Fruit fly (Drosophila melanogaster) whole organism, embryonic: Measurements from ENCODE around the gene CG31883.
A peak's percentile ranks its signal among the peaks of the same experiment; 100 is the strongest.

Experiments
- Awh ChIP-seq: fragments of 200-800 bp; sonication (Bioruptor generic); IDR thresholded peaks from 2 replicates; pipeline ENCODE4, ENCODE4 v1.3.6; 2022; ENCODE audit warnings: missing biosample characterization, missing genetic modification characterization
- CG10147 ChIP-seq: fragments of 200-800 bp; sonication (Bioruptor generic); optimal IDR thresholded peaks from 2 replicates; lab custom pipeline; 2019; ENCODE audit warnings: missing biosample characterization, mild to moderate bottlenecking, missing genetic modification characterization, moderate library complexity
- CG1024 ChIP-seq: fragments of 200-800 bp; sonication (Bioruptor generic); IDR thresholded peaks from 2 replicates; pipeline ENCODE4 v1.3.6; 2022; ENCODE audit warnings: missing biosample characterization, missing genetic modification characterization
- CG13296 ChIP-seq: fragments of 200-800 bp; sonication (Bioruptor generic); optimal IDR thresholded peaks from 3 replicates; lab custom pipeline; 2018; ENCODE audit warnings: missing biosample characterization, mild to moderate bottlenecking, missing genetic modification characterization
- CG13775 ChIP-seq: fragments of 200-800 bp; sonication (Bioruptor generic); optimal IDR thresholded peaks from 3 replicates; lab custom pipeline; 2017; ENCODE audit warnings: missing biosample characterization, mild to moderate bottlenecking, missing genetic modification characterization
- CG1602 ChIP-seq: fragments of 200-800 bp; sonication (Bioruptor generic); optimal IDR thresholded peaks from 3 replicates; lab custom pipeline; 2016; ENCODE audit warnings: missing biosample characterization, missing genetic modification characterization
- CG17359 ChIP-seq: fragments of 200-800 bp; sonication (Bioruptor generic); optimal IDR thresholded peaks from 3 replicates; lab custom pipeline; 2018; ENCODE audit warnings: missing biosample characterization, mild to moderate bottlenecking, missing genetic modification characterization, moderate library complexity
- CG18011 ChIP-seq: fragments of 200-800 bp; sonication (Bioruptor generic); optimal IDR thresholded peaks from 2 replicates; lab custom pipeline; 2017; ENCODE audit warnings: missing biosample characterization, missing genetic modification characterization, mild to moderate bottlenecking, moderate library complexity, missing genotype
- CG2120 ChIP-seq: fragments of 200-800 bp; sonication (Bioruptor generic); optimal IDR thresholded peaks from 3 replicates; lab custom pipeline; 2016; ENCODE audit warnings: missing biosample characterization, missing genetic modification characterization
- CG31388 ChIP-seq: fragments of 200-800 bp; sonication (Bioruptor generic); optimal IDR thresholded peaks from 2 replicates; lab custom pipeline; 2016; ENCODE audit warnings: missing biosample characterization, missing genetic modification characterization
- CG34376 ChIP-seq: fragments of 200-800 bp; sonication (Bioruptor generic); optimal IDR thresholded peaks from 2 replicates; lab custom pipeline; 2018; ENCODE audit warnings: missing biosample characterization, mild to moderate bottlenecking, missing genetic modification characterization
- CG3838 ChIP-seq: fragments of 200-800 bp; sonication (Bioruptor generic); optimal IDR thresholded peaks from 3 replicates; lab custom pipeline; 2016; ENCODE audit warnings: missing biosample characterization, missing genetic modification characterization
- CG43689 ChIP-seq: fragments of 200-800 bp; sonication (Bioruptor generic); IDR thresholded peaks from 2 replicates; pipeline ENCODE4 v1.3.6; 2022; ENCODE audit warnings: missing biosample characterization, missing genetic modification characterization
- CG4707 ChIP-seq: fragments of 200-800 bp; sonication (Bioruptor generic); optimal IDR thresholded peaks from 2 replicates; lab custom pipeline; 2018; ENCODE audit warnings: missing biosample characterization, mild to moderate bottlenecking, missing genetic modification characterization, moderate library complexity
- CG4854 ChIP-seq: fragments of 200-800 bp; sonication (Bioruptor generic); optimal IDR thresholded peaks from 2 replicates; lab custom pipeline; 2016; ENCODE audit warnings: missing biosample characterization, missing genetic modification characterization, inconsistent platforms
- CG6272 ChIP-seq: fragments of 200-800 bp; sonication (Bioruptor generic); IDR thresholded peaks from 2 replicates; pipeline ENCODE4 v1.3.6; 2022; ENCODE audit warnings: missing biosample characterization, missing genetic modification characterization
- CG6654 ChIP-seq: fragments of 200-800 bp; sonication (Bioruptor generic); optimal IDR thresholded peaks from 2 replicates; lab custom pipeline; 2017; ENCODE audit warnings: missing biosample characterization, mild to moderate bottlenecking, missing genetic modification characterization
- CG7372 ChIP-seq: fragments of 200-800 bp; sonication (Bioruptor generic); IDR thresholded peaks from 2 replicates; pipeline ENCODE4 v1.3.6; 2022; ENCODE audit warnings: missing biosample characterization, missing genetic modification characterization
- CG8089 ChIP-seq: fragments of 200-800 bp; sonication (Bioruptor generic); optimal IDR thresholded peaks from 3 replicates; lab custom pipeline; 2016; ENCODE audit warnings: missing biosample characterization, missing genetic modification characterization
- CG8290 ChIP-seq, 3 experiments: fragments of 200-800 bp; sonication (Bioruptor generic); optimal IDR thresholded peaks; 2 replicates each; lab custom pipeline; 2016 to 2019; ENCODE audit warnings: missing biosample characterization in 3 of 3, missing genetic modification characterization in 3 of 3, mild to moderate bottlenecking in 2 of 3, moderate library complexity in 1 of 3
- CG8359 ChIP-seq: fragments of 200-800 bp; sonication (Bioruptor generic); optimal IDR thresholded peaks from 2 replicates; lab custom pipeline; 2017; ENCODE audit warnings: missing biosample characterization, mild to moderate bottlenecking, missing genetic modification characterization, borderline replicate concordance
- CG8944 ChIP-seq: fragments of 200-800 bp; sonication (Bioruptor generic); optimal IDR thresholded peaks from 3 replicates; lab custom pipeline; 2016; ENCODE audit warnings: missing biosample characterization, missing genetic modification characterization
- CG9727 ChIP-seq: fragments of 200-800 bp; sonication (Bioruptor generic); optimal IDR thresholded peaks from 3 replicates; lab custom pipeline; 2017; ENCODE audit warnings: missing biosample characterization, mild to moderate bottlenecking, missing genetic modification characterization
- CG9817 ChIP-seq: fragments of 200-800 bp; sonication (Bioruptor generic); optimal IDR thresholded peaks from 2 replicates; lab custom pipeline; 2018; ENCODE audit warnings: missing biosample characterization, mild to moderate bottlenecking, missing genetic modification characterization, moderate library complexity
- E2f1 ChIP-seq: fragments of 200-800 bp; sonication (Bioruptor generic); IDR thresholded peaks from 2 replicates; pipeline ENCODE4 v1.3.6; 2022; ENCODE audit warnings: missing biosample characterization, missing genetic modification characterization
- Ets65A ChIP-seq: fragments of 200-800 bp; sonication (Bioruptor generic); peaks from one replicate; lab custom pipeline; 2016; ENCODE audit warnings: missing biosample characterization, missing genetic modification characterization
- HmgD ChIP-seq: fragments of 200-800 bp; sonication (Bioruptor generic); optimal IDR thresholded peaks from 3 replicates; lab custom pipeline; 2016; ENCODE audit warnings: missing biosample characterization, missing genetic modification characterization
- NC2β ChIP-seq: fragments of 200-800 bp; sonication (Bioruptor generic); optimal IDR thresholded peaks from 2 replicates; lab custom pipeline; 2016; ENCODE audit warnings: missing biosample characterization, missing genetic modification characterization
- NFAT ChIP-seq: fragments of 200-800 bp; sonication (Bioruptor generic); IDR thresholded peaks from 2 replicates; pipeline ENCODE4 v1.3.6; 2022; ENCODE audit warnings: missing biosample characterization, missing genetic modification characterization
- NfI ChIP-seq: fragments of 200-800 bp; sonication (Bioruptor generic); optimal IDR thresholded peaks from 3 replicates; lab custom pipeline; 2018; ENCODE audit warnings: missing biosample characterization, mild to moderate bottlenecking, missing genetic modification characterization, moderate library complexity
- PHDP ChIP-seq: fragments of 200-800 bp; sonication (Bioruptor generic); optimal IDR thresholded peaks from 3 replicates; lab custom pipeline; 2018; ENCODE audit warnings: missing biosample characterization, mild to moderate bottlenecking, missing genetic modification characterization, moderate library complexity
- Pdp1 ChIP-seq, 2 experiments: fragments of 200-800 bp; sonication (Bioruptor generic); optimal IDR thresholded peaks; 3 replicates each; lab custom pipeline; 2016; ENCODE audit warnings: missing biosample characterization in 2 of 2, missing genetic modification characterization in 2 of 2, mild to moderate bottlenecking in 1 of 2, moderate library complexity in 1 of 2
- Tbp ChIP-seq: fragments of >200 bp; optimal IDR thresholded peaks from 2 replicates; lab custom pipeline; 2018; ENCODE audit warnings: missing biosample characterization, missing genetic modification characterization
- YL-1 ChIP-seq: fragments of 200-800 bp; sonication (Bioruptor generic); optimal IDR thresholded peaks from 3 replicates; lab custom pipeline; 2017; ENCODE audit warnings: missing biosample characterization, mild to moderate bottlenecking, missing genetic modification characterization
- br ChIP-seq: fragments of >200 bp; optimal IDR thresholded peaks from 2 replicates; lab custom pipeline; 2017
- chif ChIP-seq, 2 experiments: fragments of 200-800 bp; sonication (Bioruptor generic); optimal IDR thresholded peaks; 3 replicates each; lab custom pipeline; 2016; ENCODE audit warnings: missing biosample characterization in 2 of 2, missing genetic modification characterization in 2 of 2
- disco-r ChIP-seq: fragments of 200-800 bp; sonication (Bioruptor generic); optimal IDR thresholded peaks from 2 replicates; lab custom pipeline; 2016; ENCODE audit warnings: missing biosample characterization, missing genetic modification characterization
- eve ChIP-seq, 2 experiments: fragments of >200 bp; optimal IDR thresholded peaks; 2 replicates each; lab custom pipeline; 2017; ENCODE audit warnings: missing biosample characterization in 2 of 2, missing genetic modification characterization in 2 of 2
- fru ChIP-seq: fragments of >200 bp; optimal IDR thresholded peaks from 2 replicates; lab custom pipeline; 2017
- gcm2 ChIP-seq: fragments of 200-800 bp; sonication (Bioruptor generic); optimal IDR thresholded peaks from 2 replicates; lab custom pipeline; 2016; ENCODE audit warnings: missing biosample characterization, missing genetic modification characterization
- maf-S ChIP-seq: fragments of 200-800 bp; sonication (Bioruptor generic); optimal IDR thresholded peaks from 2 replicates; lab custom pipeline; 2016; ENCODE audit warnings: missing biosample characterization, missing genetic modification characterization
- pan ChIP-seq, 4 experiments: fragments of >200 bp in 3 of 4; fragments of 200-800 bp in 1 of 4; sonication (Bioruptor generic) in 1 of 4; optimal IDR thresholded peaks in 3 of 4; IDR thresholded peaks in 1 of 4; 2 replicates each; pipeline versions ENCODE4 v1.3.6 to Lab custom; 2017 to 2022; ENCODE audit warnings: missing biosample characterization in 2 of 4, missing genetic modification characterization in 2 of 4, mixed read lengths in 1 of 4
- pb ChIP-seq: fragments of 200-800 bp; sonication (Bioruptor generic); optimal IDR thresholded peaks from 3 replicates; lab custom pipeline; 2016; ENCODE audit warnings: missing biosample characterization, missing genetic modification characterization
- phol ChIP-seq: fragments of 200-800 bp; sonication (Bioruptor generic); optimal IDR thresholded peaks from 3 replicates; lab custom pipeline; 2018; ENCODE audit warnings: missing biosample characterization, mild to moderate bottlenecking, missing genetic modification characterization, moderate library complexity
- repo ChIP-seq: fragments of 200-800 bp; sonication (Bioruptor generic); optimal IDR thresholded peaks from 2 replicates; lab custom pipeline; 2016; ENCODE audit warnings: missing biosample characterization, missing genetic modification characterization
- sna ChIP-seq: fragments of 200-800 bp; sonication (Bioruptor generic); IDR thresholded peaks from 2 replicates; pipeline ENCODE4 v1.3.6; 2022; ENCODE audit warnings: missing biosample characterization, missing genetic modification characterization; ENCODE audit not compliant: partially characterized antibody
- sob ChIP-seq: fragments of 200-800 bp; sonication (Bioruptor generic); IDR thresholded peaks from 2 replicates; pipeline ENCODE4 v1.3.6; 2022; ENCODE audit warnings: missing biosample characterization, missing genetic modification characterization
- tgo ChIP-seq: fragments of 200-800 bp; sonication (Bioruptor generic); IDR thresholded peaks from 3 replicates; pipeline ENCODE4 v1.3.6; 2022; ENCODE audit warnings: missing biosample characterization, missing genetic modification characterization
- wek ChIP-seq: fragments of 200-800 bp; sonication (Bioruptor generic); optimal IDR thresholded peaks from 3 replicates; lab custom pipeline; 2018; ENCODE audit warnings: missing biosample characterization, mild to moderate bottlenecking, missing genetic modification characterization, moderate library complexity

The CG31883 gene

DNA sequence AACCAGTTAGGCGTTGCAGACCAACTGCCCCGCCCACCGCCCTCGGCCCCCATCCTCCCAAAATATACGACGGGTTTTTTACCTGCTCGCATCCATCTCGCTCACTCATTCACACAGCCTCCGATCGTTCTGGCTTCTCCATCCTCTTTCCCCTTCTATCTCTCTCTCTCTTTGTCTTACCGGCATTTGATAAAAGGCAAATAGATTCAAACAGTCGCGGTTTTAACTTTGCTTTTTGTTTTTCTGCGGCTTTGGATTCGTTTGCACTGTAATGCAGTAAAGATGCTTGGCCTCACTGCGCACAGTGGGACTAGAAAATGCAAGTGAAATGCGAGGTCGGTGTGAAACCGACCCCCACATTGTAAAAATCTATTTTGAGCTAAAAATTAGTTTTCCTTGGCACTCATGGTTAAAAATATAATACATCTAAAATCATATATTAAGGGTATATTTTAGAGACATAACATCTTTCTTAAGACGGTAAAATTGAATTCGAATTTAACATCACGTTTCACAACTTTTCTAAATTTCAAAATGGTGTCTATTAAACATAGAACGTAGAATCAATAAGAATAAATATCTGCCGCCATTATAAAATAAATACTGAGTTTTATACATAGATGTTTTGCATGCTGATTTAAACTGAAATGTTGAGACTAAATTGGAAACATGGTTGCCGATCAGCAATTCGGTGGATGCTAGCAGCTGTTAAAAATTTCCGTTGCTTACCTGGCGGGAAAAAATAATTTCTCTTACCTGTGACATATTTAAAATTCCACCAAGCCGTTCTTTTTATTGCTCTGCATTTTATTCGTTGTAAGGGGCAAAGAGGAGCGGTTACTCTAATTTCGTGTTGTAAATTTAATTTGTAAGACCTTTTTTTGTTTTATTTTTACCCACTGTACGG lies 31.7 kb upstream of the CG31883 start (continued):
- TF ChIP-seq repo = no peak
- no peak for TF ChIP-seq E2f1 (GFP tag; lab: Robert Waterston, UW)
- TF ChIP-seq disco-r (GFP tag; lab: Kevin White, UChicago) = no peak
- TF ChIP-seq CG8290 (GFP tag; optimal IDR thresholded peaks at IDR 0.05; lab: Kevin White, UChicago) = no peak
- TF ChIP-seq CG8290 (tag; optimal IDR thresholded peaks at IDR 0.05; lab: Kevin White, UChicago) = no peak
- peak; percentile 16; the same call in 1 of the 2 replicates for TF ChIP-seq CG6272 (GFP tag; lab: Robert Waterston, UW)
- no peak for TF ChIP-seq CG6654 (GFP tag; lab: Kevin White, UChicago)
- TF ChIP-seq CG43689 (GFP tag; lab: Robert Waterston, UW) = no peak
- no peak for TF ChIP-seq NfI (GFP tag; lab: Kevin White, UChicago)
- TF ChIP-seq CG10147 = no peak
- no peak for TF ChIP-seq YL-1
- no peak for TF ChIP-seq br (lab: Kevin White, UChicago)
- TF ChIP-seq Pdp1 (GFP tag; optimal IDR thresholded peaks at IDR 0.05; lab: Kevin White, UChicago) = no peak
- no peak for TF ChIP-seq CG18011 (GFP tag; lab: Kevin White, UChicago)
- no peak for TF ChIP-seq CG34376 (GFP tag; lab: Kevin White, UChicago)
- TF ChIP-seq CG7372 (GFP tag; lab: Robert Waterston, UW) = no peak
- TF ChIP-seq CG9727 (GFP tag; lab: Kevin White, UChicago) = peak; percentile 32
- TF ChIP-seq pb = no peak
- peak in 1 of 2 experiments; percentile 69 for TF ChIP-seq eve (GFP tag; optimal IDR thresholded peaks at IDR 0.05; lab: Kevin White, UChicago)
- TF ChIP-seq CG4854 (GFP tag; lab: Kevin White, UChicago) = no peak
- no peak for TF ChIP-seq Awh (GFP tag; lab: Robert Waterston, UW)
- TF ChIP-seq maf-S (GFP tag; lab: Kevin White, UChicago) = no peak
- no peak for TF ChIP-seq HmgD (GFP tag; lab: Kevin White, UChicago)
- no peak for TF ChIP-seq chif (GFP tag; optimal IDR thresholded peaks at IDR 0.05; lab: Kevin White, UChicago)
- TF ChIP-seq phol (tag; lab: Kevin White, UChicago) = peak; percentile 25
- no peak for TF ChIP-seq CG17359 (tag; lab: Kevin White, UChicago)
- TF ChIP-seq sna (GFP tag; lab: Robert Waterston, UW) = no peak
- TF ChIP-seq fru (lab: Kevin White, UChicago) = no peak
- TF ChIP-seq CG13296 (GFP tag; lab: Kevin White, UChicago) = no peak
- TF ChIP-seq CG9817 = no peak
- peak; percentile 33; the same call in 1 of the 2 replicates for TF ChIP-seq CG1024 (GFP tag; lab: Robert Waterston, UW)
- TF ChIP-seq Ets65A = no peak
- no peak; the same call in 2 of the 3 replicates for TF ChIP-seq tgo
- TF ChIP-seq CG8359 (GFP tag; lab: Kevin White, UChicago) = no peak
- no peak for TF ChIP-seq wek (GFP tag; lab: Kevin White, UChicago)
- no peak for TF ChIP-seq CG3838 (GFP tag; lab: Kevin White, UChicago)
- no peak for TF ChIP-seq pan (optimal IDR thresholded peaks at IDR 0.05; lab: Kevin White, UChicago)
- peak in 1 of 2 experiments; percentile 47 for TF ChIP-seq pan (GFP tag; optimal IDR thresholded peaks at IDR 0.05 in 1 of 2, IDR thresholded peaks at IDR 0.05 in 1 of 2)
- TF ChIP-seq sob = no peak
- no peak for TF ChIP-seq NFAT (GFP tag; lab: Robert Waterston, UW)
- peak; percentile 6 for TF ChIP-seq CG13775
- TF ChIP-seq PHDP (tag; lab: Kevin White, UChicago) = no peak
- peak; percentile 88 for TF ChIP-seq CG4707 (GFP tag; lab: Kevin White, UChicago)
- no peak for TF ChIP-seq CG2120
- TF ChIP-seq CG8944 (GFP tag; lab: Kevin White, UChicago) = no peak
- no peak for TF ChIP-seq gcm2
- no peak for TF ChIP-seq NC2β (GFP tag; lab: Kevin White, UChicago)
- TF ChIP-seq Tbp (GFP tag; lab: Kevin White, UChicago) = no peak
- no peak for TF ChIP-seq CG1602
- no peak for TF ChIP-seq CG8089
- no peak for TF ChIP-seq CG31388 (GFP tag; lab: Kevin White, UChicago)
